Fruit fly (Drosophila melanogaster): ENCODE measurements around the gene mdy.

The mdy gene

dm6 chr2L:16826872-16827506 lies 10.5 kb downstream of the mdy start, which contains the start of gene AspRS-m (continued):
- TF ChIP-seq so (GFP tag; IDR thresholded peaks at IDR 0.05) (no peak), knrl (GFP tag; IDR thresholded peaks at IDR 0.05; ENCODE audit: partially characterized antibody) (peak; percentile 93), zfh1 (GFP tag; IDR thresholded peaks at IDR 0.05) (no peak), CG7556 (GFP tag; optimal IDR thresholded peaks at IDR 0.05) (no peak), zen (tag; optimal IDR thresholded peaks at IDR 0.05) (peak; percentile 18), Atf6 (GFP tag; IDR thresholded peaks at IDR 0.05) (no peak), CG15479 (GFP tag; optimal IDR thresholded peaks at IDR 0.05) (peak; percentile 16), CG5245 (GFP tag; optimal IDR thresholded peaks at IDR 0.05) (no peak), CG10366 (GFP tag; IDR thresholded peaks at IDR 0.05) (no peak), CG4820 (GFP tag; optimal IDR thresholded peaks at IDR 0.05) (no peak), CG10565 (GFP tag; optimal IDR thresholded peaks at IDR 0.05) (no peak), CG17359 (tag; optimal IDR thresholded peaks at IDR 0.05) (no peak), CG8478 (optimal IDR thresholded peaks at IDR 0.05) (peak; percentile 79), CG12769 (tag; optimal IDR thresholded peaks at IDR 0.05) (no peak), Xrp1 (GFP tag; IDR thresholded peaks at IDR 0.05) (no peak), CG13296 (GFP tag; optimal IDR thresholded peaks at IDR 0.05) (no peak), CG17829 (tag; optimal IDR thresholded peaks at IDR 0.05) (peak; percentile 40), CG7786 (GFP tag; optimal IDR thresholded peaks at IDR 0.05) (no peak), ro (GFP tag; IDR thresholded peaks at IDR 0.05) (no peak), tio (GFP tag; optimal IDR thresholded peaks at IDR 0.05) (no peak), ara (GFP tag; IDR thresholded peaks at IDR 0.05) (no peak), Sox100B (GFP tag; optimal IDR thresholded peaks at IDR 0.05) (no peak), CG6813 (GFP tag; optimal IDR thresholded peaks at IDR 0.05) (no peak), jumu (GFP tag; optimal IDR thresholded peaks at IDR 0.05) (no peak), CG12236 (GFP tag; optimal IDR thresholded peaks at IDR 0.05) (no peak), CG14965 (GFP tag; optimal IDR thresholded peaks at IDR 0.05; ENCODE audit: borderline replicate concordance) (no peak), Bgb (GFP tag; IDR thresholded peaks at IDR 0.05; ENCODE audit: partially characterized antibody) (peak; percentile 88), Meics (GFP tag; optimal IDR thresholded peaks at IDR 0.05) (peak; percentile 16), CG11504 (tag; optimal IDR thresholded peaks at IDR 0.05) (no peak), CG6765 (GFP tag; optimal IDR thresholded peaks at IDR 0.05) (no peak), h (optimal IDR thresholded peaks at IDR 0.05) (no peak), ken (GFP tag; IDR thresholded peaks at IDR 0.05) (no peak), E2f1 (GFP tag; IDR thresholded peaks at IDR 0.05) (no peak), Oaz (GFP tag; IDR thresholded peaks at IDR 0.05) (no peak), CG2120 (GFP tag; optimal IDR thresholded peaks at IDR 0.05) (peak; percentile 31), CG9817 (tag; optimal IDR thresholded peaks at IDR 0.05) (peak; percentile 28), disco-r (GFP tag; optimal IDR thresholded peaks at IDR 0.05) (no peak), CG13775 (GFP tag; optimal IDR thresholded peaks at IDR 0.05) (peak; percentile 20), ssp (GFP tag; IDR thresholded peaks at IDR 0.05) (no peak), Optix (GFP tag; IDR thresholded peaks at IDR 0.05) (no peak), CkIIα-i1 (GFP tag; IDR thresholded peaks at IDR 0.05) (no peak), Atf3 (GFP tag; optimal IDR thresholded peaks at IDR 0.05) (no peak), D19B (GFP tag; optimal IDR thresholded peaks at IDR 0.05) (no peak), CG4707 (GFP tag; optimal IDR thresholded peaks at IDR 0.05) (no peak), CG30403 (GFP tag; optimal IDR thresholded peaks at IDR 0.05) (peak; percentile 46), Nf-YB (GFP tag; optimal IDR thresholded peaks at IDR 0.05) (no peak), CG14667 (GFP tag; IDR thresholded peaks at IDR 0.05) (no peak), caup (GFP tag; optimal IDR thresholded peaks at IDR 0.05; ENCODE audit: severe bottlenecking) (no peak), CrebB (tag; optimal IDR thresholded peaks at IDR 0.05) (no peak), pan (optimal IDR thresholded peaks at IDR 0.05) (no peak), pan (GFP tag; optimal IDR thresholded peaks at IDR 0.05 in 1 of 2, IDR thresholded peaks at IDR 0.05 in 1 of 2) (no peak), CG3281 (GFP tag; optimal IDR thresholded peaks at IDR 0.05) (no peak)
